Worm (Caenorhabditis elegans): ENCODE measurements around the gene D1086.3.
"Not testable (repeated sequence)": the region's sequence is repeated elsewhere in the genome, so short reads cannot be mapped to it uniquely, and the experiment has no call there.

The D1086.3 gene

ce11 chrV:14092403-14092802, at the start of gene D1086.3 (continued):
- TF ChIP-seq snu-23 (GFP tag; optimal IDR thresholded peaks at IDR 0.05) (peak; percentile 48), ztf-4 (tag; optimal IDR thresholded peaks at IDR 0.05) (no peak), ets-5 (GFP tag; IDR thresholded peaks at IDR 0.05) (no peak), tlp-1 (tag; optimal IDR thresholded peaks at IDR 0.05) (no peak), fkh-8 (tag; optimal IDR thresholded peaks at IDR 0.05) (no peak), pax-3 (tag; optimal IDR thresholded peaks at IDR 0.05) (no peak), nhr-237 (tag; optimal IDR thresholded peaks at IDR 0.05) (no peak), tbx-2 (tag; optimal IDR thresholded peaks at IDR 0.05) (peak; percentile 31), lir-3 (tag; optimal IDR thresholded peaks at IDR 0.05; ENCODE audit: poor library complexity) (no peak), sup-37 (GFP tag; optimal IDR thresholded peaks at IDR 0.05) (no peak), isw-1 (GFP tag; IDR thresholded peaks at IDR 0.05) (no peak), nhr-28 (tag; optimal IDR thresholded peaks at IDR 0.05) (no peak), zip-4 (GFP tag; optimal IDR thresholded peaks at IDR 0.05) (no peak), mab-9 (GFP tag; IDR thresholded peaks at IDR 0.05) (no peak), unc-30 (tag; optimal IDR thresholded peaks at IDR 0.05) (no peak), C04F5.9 (tag; optimal IDR thresholded peaks at IDR 0.05) (no peak), sox-4 (tag; optimal IDR thresholded peaks at IDR 0.05) (no peak), pag-3 (tag; optimal IDR thresholded peaks at IDR 0.05; ENCODE audit: borderline replicate concordance, insufficient read depth) (no peak), nhr-84 (tag; optimal IDR thresholded peaks at IDR 0.05) (no peak), fos-1 (tag; optimal IDR thresholded peaks at IDR 0.05) (no peak), egl-27 (tag; optimal IDR thresholded peaks at IDR 0.05) (no peak), elt-3 (tag; optimal IDR thresholded peaks at IDR 0.05) (peak in 1 of 6 experiments; percentile 7), skn-1 (tag; optimal IDR thresholded peaks at IDR 0.05) (no peak), blmp-1 (tag; optimal IDR thresholded peaks at IDR 0.05) (no peak), ceh-88 (GFP tag; IDR thresholded peaks at IDR 0.05) (no peak), efl-3 (GFP tag; optimal IDR thresholded peaks at IDR 0.05) (no peak), hlh-4 (tag; optimal IDR thresholded peaks at IDR 0.05) (no peak), zag-1 (tag; optimal IDR thresholded peaks at IDR 0.05) (no peak), aha-1 (tag; optimal IDR thresholded peaks at IDR 0.05) (no peak), unc-86 (tag; optimal IDR thresholded peaks at IDR 0.05) (no peak), fkh-4 (tag; optimal IDR thresholded peaks at IDR 0.05; ENCODE audit: borderline replicate concordance) (no peak)

- not testable (repeated sequence) for TF ChIP-seq lin-13 (GFP tag; optimal IDR thresholded peaks at IDR 0.05); unc-62 (GFP tag; optimal IDR thresholded peaks at IDR 0.05); unc-30 (tag; optimal IDR thresholded peaks at IDR 0.05)
These were observed 43.3 kb upstream of the D1086.3 start, which contains the start of gene F58D12.1 for ce11 chrV:14049274-14049673. TSS of gene F58D12.1 (plus strand) at chrV:14049574.

ce11 chrV:14055097-14055496, 37.5 kb upstream of the D1086.3 start:
- TF ChIP-seq ceh-8 (GFP tag; optimal IDR thresholded peaks at IDR 0.05): peak; percentile 97
- TF ChIP-seq fkh-10 (GFP tag; optimal IDR thresholded peaks at IDR 0.05): peak; percentile 29
- peak; percentile 82 for TF ChIP-seq nhr-77 (tag; optimal IDR thresholded peaks at IDR 0.05)
- peak; percentile 100 for TF ChIP-seq nhr-90 (tag; optimal IDR thresholded peaks at IDR 0.05; ENCODE audit: poor library complexity)
- peak; percentile 98 for TF ChIP-seq egl-13 (tag; optimal IDR thresholded peaks at IDR 0.05)
- peak; percentile 88 for TF ChIP-seq vab-15 (tag; optimal IDR thresholded peaks at IDR 0.05)
- peak; percentile 98 for TF ChIP-seq snu-23 (GFP tag; optimal IDR thresholded peaks at IDR 0.05)
- TF ChIP-seq blmp-1 (tag; optimal IDR thresholded peaks at IDR 0.05): peak; percentile 59
- TF ChIP-seq unc-86 (tag; optimal IDR thresholded peaks at IDR 0.05): peak; percentile 94
- peak; percentile 100 for TF ChIP-seq pax-3 (tag; optimal IDR thresholded peaks at IDR 0.05)
- peak; percentile 83 for TF ChIP-seq mep-1 (tag; optimal IDR thresholded peaks at IDR 0.05)
- peak in 4 of 6 experiments; percentile 18 to 85 (median 64) for TF ChIP-seq elt-3 (tag; optimal IDR thresholded peaks at IDR 0.05)
- TF ChIP-seq Y116A8C.19 (tag; optimal IDR thresholded peaks at IDR 0.05; ENCODE audit: borderline replicate concordance): peak; percentile 98
- peak; percentile 66 for TF ChIP-seq fos-1 (tag; optimal IDR thresholded peaks at IDR 0.05)
- TF ChIP-seq snpc-4 (tag; optimal IDR thresholded peaks at IDR 0.05): peak; percentile 85
- peak; percentile 94 for TF ChIP-seq hlh-17 (GFP tag; optimal IDR thresholded peaks at IDR 0.05; ENCODE audit: borderline replicate concordance)
- TF ChIP-seq unc-130 (tag; optimal IDR thresholded peaks at IDR 0.05): peak; percentile 98
- peak; percentile 100 for TF ChIP-seq nhr-85 (tag)
- peak; percentile 99 for TF ChIP-seq nhr-71 (tag; optimal IDR thresholded peaks at IDR 0.05)
- TF ChIP-seq ets-5 (GFP tag; IDR thresholded peaks at IDR 0.05): peak; percentile 67; the same call in 1 of the 2 replicates
- peak; percentile 90 to 92 (median 91) for TF ChIP-seq ceh-82 (tag; optimal IDR thresholded peaks at IDR 0.05)
- TF ChIP-seq lin-15B (tag; optimal IDR thresholded peaks at IDR 0.05): peak; percentile 65
- peak; percentile 62 for TF ChIP-seq skn-1 (tag; optimal IDR thresholded peaks at IDR 0.05)
- TF ChIP-seq nhr-47 (tag; optimal IDR thresholded peaks at IDR 0.05): peak; percentile 99
- TF ChIP-seq unc-98 (GFP tag; IDR thresholded peaks at IDR 0.05): peak; percentile 100
